Fruit fly (Drosophila melanogaster) whole organism, embryonic: ENCODE results near the gene Gdh.

ENCODE experiments used
- CG10267 ChIP-seq: fragments of 200-800 bp; sonication (Bioruptor generic); optimal IDR thresholded peaks from 2 replicates; lab custom pipeline; 2018; ENCODE audit warnings: missing biosample characterization, mild to moderate bottlenecking, missing genetic modification characterization, moderate library complexity
- CG10565 ChIP-seq: fragments of 200-800 bp; sonication (Bioruptor generic); optimal IDR thresholded peaks from 3 replicates; lab custom pipeline; 2016; ENCODE audit warnings: missing biosample characterization, mild to moderate bottlenecking, missing genetic modification characterization
- CG11093 ChIP-seq: fragments of 200-800 bp; sonication (Bioruptor generic); IDR thresholded peaks from 3 replicates; pipeline ENCODE4 v1.3.6; 2022; ENCODE audit warnings: missing biosample characterization, missing genetic modification characterization
- CG12219 ChIP-seq: fragments of 200-800 bp; sonication (Bioruptor generic); optimal IDR thresholded peaks from 3 replicates; lab custom pipeline; 2018; ENCODE audit warnings: missing biosample characterization, mild to moderate bottlenecking, missing genetic modification characterization
- CG12391 ChIP-seq: fragments of 200-800 bp; sonication (Bioruptor generic); optimal IDR thresholded peaks from 3 replicates; lab custom pipeline; 2018; ENCODE audit warnings: missing biosample characterization, mild to moderate bottlenecking, missing genetic modification characterization, moderate library complexity
- CG12744 ChIP-seq: fragments of 200-800 bp; sonication (Bioruptor generic); optimal IDR thresholded peaks from 2 replicates; lab custom pipeline; 2016; ENCODE audit warnings: missing biosample characterization, missing genetic modification characterization
- CG13624 ChIP-seq: fragments of 200-800 bp; sonication (Bioruptor generic); optimal IDR thresholded peaks from 2 replicates; lab custom pipeline; 2016; ENCODE audit warnings: missing biosample characterization, missing genetic modification characterization
- CG14667 ChIP-seq: fragments of 200-800 bp; sonication (Bioruptor generic); IDR thresholded peaks from 2 replicates; pipeline ENCODE4 v1.3.6; 2022; ENCODE audit warnings: missing biosample characterization, missing genetic modification characterization
- CG17361 ChIP-seq: fragments of 200-800 bp; sonication (Bioruptor generic); IDR thresholded peaks from 3 replicates; pipeline ENCODE4 v1.3.6; 2022; ENCODE audit warnings: missing biosample characterization, missing genetic modification characterization
- CG18476 ChIP-seq: fragments of 200-800 bp; sonication (Bioruptor generic); optimal IDR thresholded peaks from 2 replicates; lab custom pipeline; 2016; ENCODE audit warnings: missing biosample characterization, mild to moderate bottlenecking, missing genetic modification characterization
- CG30020 ChIP-seq: fragments of 200-800 bp; optimal IDR thresholded peaks from 2 replicates; lab custom pipeline; 2019; ENCODE audit warnings: missing biosample characterization, mild to moderate bottlenecking, missing genetic modification characterization, moderate library complexity
- CG31388 ChIP-seq: fragments of 200-800 bp; sonication (Bioruptor generic); optimal IDR thresholded peaks from 2 replicates; lab custom pipeline; 2016; ENCODE audit warnings: missing biosample characterization, missing genetic modification characterization
- CG3995 ChIP-seq: fragments of 200-800 bp; sonication (Bioruptor generic); optimal IDR thresholded peaks from 3 replicates; lab custom pipeline; 2016; ENCODE audit warnings: missing biosample characterization, missing genetic modification characterization
- CG4730 ChIP-seq: fragments of 200-800 bp; sonication (Bioruptor generic); IDR thresholded peaks from 2 replicates; pipeline ENCODE4 v1.3.6; 2022; ENCODE audit warnings: missing biosample characterization, missing genetic modification characterization
- CG4820 ChIP-seq: fragments of 200-800 bp; sonication (Bioruptor generic); optimal IDR thresholded peaks from 3 replicates; lab custom pipeline; 2016; ENCODE audit warnings: missing biosample characterization, missing genetic modification characterization
- CG6765 ChIP-seq: fragments of 200-800 bp; sonication (Bioruptor generic); optimal IDR thresholded peaks from 3 replicates; lab custom pipeline; 2017; ENCODE audit warnings: missing biosample characterization, mild to moderate bottlenecking, missing genetic modification characterization
- CG6854 ChIP-seq: fragments of 200-800 bp; sonication (Bioruptor generic); optimal IDR thresholded peaks from 3 replicates; lab custom pipeline; 2017; ENCODE audit warnings: missing biosample characterization, mild to moderate bottlenecking, missing genetic modification characterization
- CG7372 ChIP-seq: fragments of 200-800 bp; sonication (Bioruptor generic); IDR thresholded peaks from 2 replicates; pipeline ENCODE4 v1.3.6; 2022; ENCODE audit warnings: missing biosample characterization, missing genetic modification characterization
- D ChIP-seq, 2 experiments: fragments of 200-800 bp in 1 of 2; fragments of >200 bp in 1 of 2; sonication (Bioruptor generic) in 1 of 2; optimal IDR thresholded peaks; 2 replicates in 1 of 2; 3 replicates in 1 of 2; lab custom pipeline; 2017; ENCODE audit warnings: mild to moderate bottlenecking in 1 of 2, missing biosample characterization in 1 of 2, missing genetic modification characterization in 1 of 2, missing genetic modification reagents in 1 of 2
- Dip2 ChIP-seq: fragments of 200-800 bp; sonication (Bioruptor generic); IDR thresholded peaks from 2 replicates; pipeline ENCODE4 v1.3.6; 2022; ENCODE audit warnings: missing biosample characterization, missing genetic modification characterization
- E2f2 ChIP-seq: fragments of 200-800 bp; sonication (Bioruptor generic); IDR thresholded peaks from 2 replicates; pipeline ENCODE4 v1.3.6; 2022; ENCODE audit warnings: missing biosample characterization, missing genetic modification characterization
- Fer3 ChIP-seq: fragments of 200-800 bp; sonication (Bioruptor generic); optimal IDR thresholded peaks from 2 replicates; lab custom pipeline; 2018; ENCODE audit warnings: missing biosample characterization, mild to moderate bottlenecking, missing genetic modification characterization, moderate library complexity
- GATAe ChIP-seq: fragments of 200-800 bp; sonication (Bioruptor generic); conservative IDR thresholded peaks from 2 replicates; pipeline ENCODE4 v1.3.6; 2022; ENCODE audit warnings: missing biosample characterization, missing genetic modification characterization
- HmgD ChIP-seq: fragments of 200-800 bp; sonication (Bioruptor generic); optimal IDR thresholded peaks from 3 replicates; lab custom pipeline; 2016; ENCODE audit warnings: missing biosample characterization, missing genetic modification characterization
- Lpt ChIP-seq: fragments of >200 bp; optimal IDR thresholded peaks from 2 replicates; lab custom pipeline; 2018; ENCODE audit warnings: missing biosample characterization, missing genetic modification characterization
- MESR4 ChIP-seq: fragments of 200-800 bp; sonication (Bioruptor generic); optimal IDR thresholded peaks from 2 replicates; lab custom pipeline; 2018; ENCODE audit warnings: missing biosample characterization, mild to moderate bottlenecking, missing genetic modification characterization, moderate library complexity
- MTF-1 ChIP-seq: fragments of 200-800 bp; sonication (Bioruptor generic); optimal IDR thresholded peaks from 2 replicates; lab custom pipeline; 2018; ENCODE audit warnings: missing biosample characterization, mild to moderate bottlenecking, missing genetic modification characterization, borderline replicate concordance
- Max ChIP-seq: fragments of 200-800 bp; sonication (Bioruptor generic); optimal IDR thresholded peaks from 2 replicates; lab custom pipeline; 2016; ENCODE audit warnings: missing biosample characterization, mild to moderate bottlenecking, missing genetic modification characterization
- NC2α ChIP-seq: fragments of 200-800 bp; sonication (Bioruptor generic); optimal IDR thresholded peaks from 2 replicates; lab custom pipeline; 2016; ENCODE audit warnings: missing biosample characterization, missing genetic modification characterization
- Nf-YB ChIP-seq: fragments of 200-800 bp; sonication (Bioruptor generic); optimal IDR thresholded peaks from 3 replicates; lab custom pipeline; 2019; ENCODE audit warnings: missing biosample characterization, mild to moderate bottlenecking, missing genetic modification characterization, moderate library complexity
- Scr ChIP-seq: fragments of 200-800 bp; sonication (Bioruptor generic); IDR thresholded peaks from 2 replicates; pipeline ENCODE4 v1.3.6; 2022; ENCODE audit warnings: missing biosample characterization, missing genetic modification characterization; ENCODE audit not compliant: partially characterized antibody
- Sox100B ChIP-seq: fragments of 200-800 bp; sonication (Bioruptor generic); optimal IDR thresholded peaks from 3 replicates; lab custom pipeline; 2018; ENCODE audit warnings: missing biosample characterization, mild to moderate bottlenecking, missing genetic modification characterization
- Spps ChIP-seq: fragments of 200-800 bp; sonication (Bioruptor generic); optimal IDR thresholded peaks from 2 replicates; lab custom pipeline; 2018; ENCODE audit warnings: missing biosample characterization, mild to moderate bottlenecking, missing genetic modification characterization
- abd-A ChIP-seq: fragments of 200-800 bp; sonication (Bioruptor generic); optimal IDR thresholded peaks from 3 replicates; lab custom pipeline; 2019; ENCODE audit warnings: missing biosample characterization, mild to moderate bottlenecking, missing genetic modification characterization, moderate library complexity
- ato ChIP-seq: fragments of 200-800 bp; sonication (Bioruptor generic); IDR thresholded peaks from 2 replicates; pipeline ENCODE4 v1.3.6; 2022; ENCODE audit warnings: missing biosample characterization, missing genetic modification characterization; ENCODE audit not compliant: partially characterized antibody
- bigmax ChIP-seq: fragments of 200-800 bp; sonication (Bioruptor generic); optimal IDR thresholded peaks from 2 replicates; lab custom pipeline; 2018; ENCODE audit warnings: missing biosample characterization, mild to moderate bottlenecking, missing genetic modification characterization
- br ChIP-seq: fragments of >200 bp; optimal IDR thresholded peaks from 2 replicates; lab custom pipeline; 2017
- gcm ChIP-seq: fragments of 200-800 bp; sonication (Bioruptor generic); optimal IDR thresholded peaks from 2 replicates; lab custom pipeline; 2019; ENCODE audit warnings: missing biosample characterization, mild to moderate bottlenecking, missing genetic modification characterization, moderate library complexity
- gsb ChIP-seq: fragments of 200-800 bp; sonication (Bioruptor generic); IDR thresholded peaks from 2 replicates; pipeline ENCODE4 v1.3.6; 2022; ENCODE audit warnings: missing biosample characterization, missing genetic modification characterization
- klu ChIP-seq: fragments of 200-800 bp; sonication (Bioruptor generic); IDR thresholded peaks from 2 replicates; pipeline ENCODE4 v1.3.6; 2022; ENCODE audit warnings: missing biosample characterization, missing genetic modification characterization
- knrl ChIP-seq: fragments of 200-800 bp; sonication (Bioruptor generic); IDR thresholded peaks from 3 replicates; pipeline ENCODE4 v1.3.6; 2022; ENCODE audit warnings: missing biosample characterization, missing genetic modification characterization; ENCODE audit not compliant: partially characterized antibody
- maf-S ChIP-seq: fragments of 200-800 bp; sonication (Bioruptor generic); optimal IDR thresholded peaks from 2 replicates; lab custom pipeline; 2016; ENCODE audit warnings: missing biosample characterization, missing genetic modification characterization
- mirr ChIP-seq: fragments of 200-800 bp; sonication (Bioruptor generic); optimal IDR thresholded peaks from 3 replicates; lab custom pipeline; 2018; ENCODE audit warnings: missing biosample characterization, mild to moderate bottlenecking, missing genetic modification characterization
- mld ChIP-seq: fragments of 200-800 bp; sonication (Bioruptor generic); IDR thresholded peaks from 3 replicates; pipeline ENCODE4 v1.3.6; 2022; ENCODE audit warnings: missing biosample characterization, missing genetic modification characterization; ENCODE audit not compliant: partially characterized antibody
- slbo ChIP-seq: fragments of 200-800 bp; sonication (Bioruptor generic); IDR thresholded peaks from 2 replicates; pipeline ENCODE4 v1.3.6; 2022; ENCODE audit warnings: missing biosample characterization, missing genetic modification characterization
- tgo ChIP-seq: fragments of 200-800 bp; sonication (Bioruptor generic); IDR thresholded peaks from 3 replicates; pipeline ENCODE4 v1.3.6; 2022; ENCODE audit warnings: missing biosample characterization, missing genetic modification characterization
- tin ChIP-seq: fragments of 200-800 bp; sonication (Bioruptor generic); optimal IDR thresholded peaks from 3 replicates; lab custom pipeline; 2016; ENCODE audit warnings: missing biosample characterization, missing genetic modification characterization
- trh ChIP-seq: fragments of 200-800 bp; sonication (Bioruptor generic); optimal IDR thresholded peaks from 2 replicates; lab custom pipeline; 2016; ENCODE audit warnings: missing biosample characterization, missing genetic modification characterization
- usp ChIP-seq: fragments of >200 bp; optimal IDR thresholded peaks from 2 replicates; lab custom pipeline; 2017; ENCODE audit warnings: missing biosample characterization, missing genetic modification characterization
- vfl ChIP-seq: fragments of 200-800 bp; sonication (Bioruptor generic); optimal IDR thresholded peaks from 2 replicates; lab custom pipeline; 2016; ENCODE audit warnings: missing biosample characterization, missing genetic modification characterization
- zf30C ChIP-seq: fragments of 200-800 bp; sonication (Bioruptor generic); optimal IDR thresholded peaks from 3 replicates; lab custom pipeline; 2018; ENCODE audit warnings: missing biosample characterization, mild to moderate bottlenecking, missing genetic modification characterization

The Gdh gene

dm6 chr3R:23986479-23986930 is 43.6 kb upstream of the Gdh start, which contains the start of the genes CG13603 and CG5902 (continued):
- TF ChIP-seq CG31388 (GFP tag; lab: Kevin White, UChicago) (no peak), bigmax (GFP tag; lab: Kevin White, UChicago) (no peak), Lpt (no peak), br (lab: Kevin White, UChicago) (no peak), slbo (GFP tag; lab: Robert Waterston, UW) (peak; percentile 59; the same call in 1 of the 2 replicates), CG4820 (GFP tag; lab: Kevin White, UChicago) (peak; percentile 18), maf-S (GFP tag; lab: Kevin White, UChicago) (peak; percentile 45), zf30C (GFP tag; lab: Kevin White, UChicago) (no peak), CG10565 (GFP tag; lab: Kevin White, UChicago) (no peak), D (optimal IDR thresholded peaks at IDR 0.05; lab: Kevin White, UChicago) (peak; percentile 26), D (GFP tag; optimal IDR thresholded peaks at IDR 0.05; lab: Kevin White, UChicago) (no peak), knrl (GFP tag; lab: Robert Waterston, UW) (peak; percentile 82), ato (GFP tag; lab: Robert Waterston, UW) (0 out of 2 replicates have a peak, but pooled peaks have one; percentile 47), tgo (GFP tag; lab: Robert Waterston, UW) (0 out of 3 replicates have a peak, but pooled peaks have one; percentile 15), CG6854 (GFP tag; lab: Kevin White, UChicago) (no peak), Fer3 (tag; lab: Kevin White, UChicago) (no peak), CG11093 (GFP tag; lab: Robert Waterston, UW) (no peak), trh (GFP tag; lab: Kevin White, UChicago) (no peak), CG14667 (no peak), vfl (GFP tag; lab: Kevin White, UChicago) (peak; percentile 52), Spps (tag; lab: Kevin White, UChicago) (peak; percentile 23), tin (GFP tag; lab: Kevin White, UChicago) (peak; percentile 61), usp (GFP tag; lab: Kevin White, UChicago) (no peak), abd-A (no peak), gsb (GFP tag; lab: Robert Waterston, UW) (no peak), CG30020 (tag; lab: Kevin White, UChicago) (peak; percentile 40), Nf-YB (GFP tag; lab: Kevin White, UChicago) (no peak), Max (GFP tag; lab: Kevin White, UChicago) (no peak), NC2α (no peak), MTF-1 (GFP tag; lab: Kevin White, UChicago) (peak; percentile 28), CG18476 (GFP tag; lab: Kevin White, UChicago) (no peak), CG10267 (tag; lab: Kevin White, UChicago) (peak; percentile 96), gcm (GFP tag; lab: Kevin White, UChicago) (peak; percentile 36), E2f2 (GFP tag; lab: Robert Waterston, UW) (peak; percentile 25; the same call in 1 of the 2 replicates), CG12744 (GFP tag; lab: Kevin White, UChicago) (no peak), klu (no peak), Sox100B (GFP tag; lab: Kevin White, UChicago) (no peak), CG3995 (GFP tag; lab: Kevin White, UChicago) (no peak), CG17361 (GFP tag; lab: Robert Waterston, UW) (no peak), CG6765 (GFP tag; lab: Kevin White, UChicago) (no peak), GATAe (GFP tag; lab: Robert Waterston, UW) (no peak), CG4730 (GFP tag; lab: Robert Waterston, UW) (no peak), CG12219 (GFP tag; lab: Kevin White, UChicago) (no peak), Dip2 (GFP tag; lab: Robert Waterston, UW) (no peak), mld (GFP tag; lab: Robert Waterston, UW) (peak; percentile 79; the same call in 2 of the 3 replicates), CG7372 (no peak), Scr (GFP tag; lab: Robert Waterston, UW) (peak; percentile 82), mirr (no peak), MESR4 (GFP tag; lab: Kevin White, UChicago) (peak; percentile 95), HmgD (GFP tag; lab: Kevin White, UChicago) (peak; percentile 60), CG12391 (tag; lab: Kevin White, UChicago) (peak; percentile 39), CG13624 (GFP tag; lab: Kevin White, UChicago) (peak; percentile 86)
